Worm (Caenorhabditis elegans) whole organism, late embryonic: Measurements from ENCODE around the gene F10E9.10.

Experiments used
- C38D4.7 ChIP-seq: fragments of 200-800 bp; sonication (Bioruptor generic); optimal IDR thresholded peaks from 2 replicates; lab custom pipeline; 2018; ENCODE audit warnings: mild to moderate bottlenecking, missing genetic modification characterization, moderate library complexity, missing compliant biosample characterization
- F13H6.1 ChIP-seq: sonication (generic microtip); optimal IDR thresholded peaks from 2 replicates; lab custom pipeline; 2016; ENCODE audit warnings: missing genetic modification characterization, missing compliant biosample characterization
- K02D7.2 ChIP-seq: sonication (generic microtip); optimal IDR thresholded peaks from 2 replicates; lab custom pipeline; 2017; ENCODE audit warnings: mild to moderate bottlenecking, missing genetic modification characterization, missing compliant biosample characterization
- K09A11.1 ChIP-seq: sonication (generic microtip); optimal IDR thresholded peaks from 2 replicates; lab custom pipeline; 2017; ENCODE audit warnings: antibody characterized with exemption, mild to moderate bottlenecking, missing genetic modification characterization, missing compliant biosample characterization; ENCODE audit not compliant: insufficient read depth
- ama-1 ChIP-seq: fragments of 150-350 bp; optimal IDR thresholded peaks from 2 replicates; lab custom pipeline; 2014
- ceh-19 ChIP-seq: fragments of 200-800 bp; sonication (Bioruptor generic); optimal IDR thresholded peaks from 2 replicates; lab custom pipeline; 2018; ENCODE audit warnings: mild to moderate bottlenecking, missing genetic modification characterization, missing compliant biosample characterization
- ceh-2 ChIP-seq: sonication (generic microtip); optimal IDR thresholded peaks from 2 replicates; lab custom pipeline; 2016; ENCODE audit warnings: missing genotype, missing genetic modification characterization, missing compliant biosample characterization
- ceh-22 ChIP-seq: sonication (generic microtip); optimal IDR thresholded peaks from 2 replicates; lab custom pipeline; 2017; ENCODE audit warnings: missing biosample characterization, missing genetic modification characterization
- ceh-30 ChIP-seq: fragments of 150-350 bp; optimal IDR thresholded peaks from 2 replicates; lab custom pipeline; 2014; ENCODE audit warnings: missing biosample characterization, missing genetic modification characterization
- ceh-31 ChIP-seq: sonication (generic microtip); optimal IDR thresholded peaks from 2 replicates; lab custom pipeline; 2016; ENCODE audit warnings: missing genetic modification characterization, missing compliant biosample characterization
- ceh-34 ChIP-seq: sonication (generic microtip); optimal IDR thresholded peaks from 2 replicates; lab custom pipeline; 2016; ENCODE audit warnings: mild to moderate bottlenecking, missing genetic modification characterization, missing compliant biosample characterization
- ceh-45 ChIP-seq: fragments of 200-800 bp; sonication (Bioruptor generic); IDR thresholded peaks from 2 replicates; pipeline ENCODE4 v1.3.6; 2022; ENCODE audit warnings: missing genetic modification reagents, missing genetic modification characterization, missing compliant biosample characterization
- ceh-48 ChIP-seq: sonication (generic microtip); optimal IDR thresholded peaks from 2 replicates; lab custom pipeline; 2016; ENCODE audit warnings: missing genetic modification characterization, inconsistent platforms, missing compliant biosample characterization
- ceh-9 ChIP-seq: sonication (generic microtip); optimal IDR thresholded peaks from 2 replicates; lab custom pipeline; 2016; ENCODE audit warnings: mild to moderate bottlenecking, missing genetic modification characterization, inconsistent platforms, missing compliant biosample characterization
- elt-4 ChIP-seq: sonication (generic microtip); optimal IDR thresholded peaks from 2 replicates; lab custom pipeline; 2016; ENCODE audit warnings: missing genetic modification characterization, missing compliant biosample characterization
- ets-4 ChIP-seq: sonication (generic microtip); optimal IDR thresholded peaks from 2 replicates; lab custom pipeline; 2016; ENCODE audit warnings: missing genetic modification characterization, missing compliant biosample characterization
- eyg-1 ChIP-seq: sonication (generic microtip); optimal IDR thresholded peaks from 2 replicates; lab custom pipeline; 2016; ENCODE audit warnings: missing genotype, missing genetic modification characterization, missing compliant biosample characterization
- fkh-10 ChIP-seq: fragments of 150-350 bp; optimal IDR thresholded peaks from 2 replicates; lab custom pipeline; 2014; ENCODE audit warnings: missing biosample characterization, missing genetic modification reagents, missing genetic modification characterization
- hlh-13 ChIP-seq: fragments of 200-800 bp; sonication (Bioruptor generic); optimal IDR thresholded peaks from 2 replicates; lab custom pipeline; 2018; ENCODE audit warnings: mild to moderate bottlenecking, missing genetic modification characterization, missing compliant biosample characterization
- hlh-6 ChIP-seq: sonication (generic microtip); optimal IDR thresholded peaks from 2 replicates; lab custom pipeline; 2016; ENCODE audit warnings: missing genotype, missing genetic modification characterization, missing compliant biosample characterization
- lim-6 ChIP-seq: sonication (generic microtip); optimal IDR thresholded peaks from 2 replicates; lab custom pipeline; 2016; ENCODE audit warnings: missing genetic modification characterization, missing compliant biosample characterization
- nfya-1 ChIP-seq: sonication (generic microtip); optimal IDR thresholded peaks from 2 replicates; lab custom pipeline; 2017; ENCODE audit warnings: missing genetic modification characterization, mild to moderate bottlenecking, missing compliant biosample characterization, antibody characterized with exemption, moderate library complexity
- odd-2 ChIP-seq: sonication (generic microtip); optimal IDR thresholded peaks from 2 replicates; lab custom pipeline; 2017; ENCODE audit warnings: antibody characterized with exemption, mild to moderate bottlenecking, missing genetic modification characterization, missing compliant biosample characterization
- pag-3 ChIP-seq: sonication (generic microtip); optimal IDR thresholded peaks from 2 replicates; lab custom pipeline; 2016; ENCODE audit warnings: missing compliant biosample characterization, missing genetic modification characterization, borderline replicate concordance
- pha-4 ChIP-seq: fragments of 150-350 bp; optimal IDR thresholded peaks from 2 replicates; lab custom pipeline; 2018; ENCODE audit warnings: missing biosample characterization, missing genetic modification reagents, missing genetic modification characterization
- pqm-1 ChIP-seq: sonication (generic microtip); optimal IDR thresholded peaks from 2 replicates; lab custom pipeline; 2016; ENCODE audit warnings: missing genetic modification characterization, missing compliant biosample characterization
- pros-1 ChIP-seq: fragments of 150-350 bp; optimal IDR thresholded peaks from 2 replicates; lab custom pipeline; 2014; ENCODE audit warnings: missing biosample characterization, missing genetic modification reagents, missing genetic modification characterization
- rnt-1 ChIP-seq: sonication (generic microtip); optimal IDR thresholded peaks from 2 replicates; lab custom pipeline; 2016; ENCODE audit warnings: missing genetic modification characterization, missing compliant biosample characterization
- sox-2 ChIP-seq: fragments of 200-800 bp; sonication (Bioruptor generic); IDR thresholded peaks from 2 replicates; pipeline ENCODE4 v1.3.6; 2022; ENCODE audit warnings: missing genetic modification reagents, missing genetic modification characterization, missing compliant biosample characterization
- sox-4 ChIP-seq: sonication (generic microtip); optimal IDR thresholded peaks from 2 replicates; lab custom pipeline; 2017; ENCODE audit warnings: mild to moderate bottlenecking, missing genetic modification characterization, inconsistent platforms, missing compliant biosample characterization
- tbx-2 ChIP-seq: sonication (generic microtip); optimal IDR thresholded peaks from 2 replicates; lab custom pipeline; 2016; ENCODE audit warnings: missing genetic modification characterization, missing compliant biosample characterization
- ttx-3 ChIP-seq: sonication (generic microtip); optimal IDR thresholded peaks from 2 replicates; lab custom pipeline; 2016; ENCODE audit warnings: missing genetic modification reagents, missing genetic modification characterization, missing compliant biosample characterization
- unc-55 ChIP-seq: sonication (generic microtip); optimal IDR thresholded peaks from 2 replicates; lab custom pipeline; 2017; ENCODE audit warnings: missing biosample characterization, missing genetic modification reagents, missing genetic modification characterization
- unc-86 ChIP-seq: sonication (generic microtip); optimal IDR thresholded peaks from 2 replicates; lab custom pipeline; 2016; ENCODE audit warnings: missing genetic modification characterization, missing compliant biosample characterization
- zip-5 ChIP-seq: sonication (generic microtip); optimal IDR thresholded peaks from 2 replicates; lab custom pipeline; 2016; ENCODE audit warnings: missing genetic modification characterization, missing compliant biosample characterization
- ztf-16 ChIP-seq: sonication (generic microtip); optimal IDR thresholded peaks from 2 replicates; lab custom pipeline; 2017; ENCODE audit warnings: missing genetic modification characterization, missing compliant biosample characterization

The F10E9.10 gene

ce11 chrIII:8325574-8326513 is 5.8 kb upstream of the F10E9.10 start, which contains the start of gene ZC262.13:
ZC262.13 (plus strand) TSS chrIII:8326214.
- TF ChIP-seq ama-1 (lab: Kevin White, UChicago) = no peak
- TF ChIP-seq ttx-3 = no peak
- no peak for TF ChIP-seq ceh-34 (tag; lab: Kevin White, UChicago)
- no peak for TF ChIP-seq ceh-45
- no peak for TF ChIP-seq ceh-2 (tag; lab: Kevin White, UChicago)
- TF ChIP-seq pqm-1 (tag; lab: Kevin White, UChicago) = no peak
- no peak for TF ChIP-seq elt-4 (tag; lab: Kevin White, UChicago)
- no peak for TF ChIP-seq ceh-48 (tag; lab: Kevin White, UChicago)
- no peak for TF ChIP-seq K09A11.1 (tag; lab: Kevin White, UChicago)
- TF ChIP-seq unc-55 (GFP tag; lab: Kevin White, UChicago) = no peak
- TF ChIP-seq rnt-1 = no peak
- no peak for TF ChIP-seq hlh-13 (GFP tag; lab: Kevin White, UChicago)
- no peak for TF ChIP-seq K02D7.2 (tag; lab: Kevin White, UChicago)
- TF ChIP-seq unc-86 = no peak
- TF ChIP-seq sox-2 (GFP tag; lab: Robert Waterston, UW) = no peak
- TF ChIP-seq ceh-22 = no peak
- TF ChIP-seq ceh-31 (tag; lab: Kevin White, UChicago) = no peak

ce11 chrIII:8324412-8324811 is 4.3 kb upstream of the F10E9.10 start, which contains the start of gene F10E9.12:
F10E9.12 (plus strand) TSS chrIII:8324542.
- TF ChIP-seq ceh-45 (no peak), K09A11.1 (tag; lab: Kevin White, UChicago) (no peak)

- TF ChIP-seq ama-1 (lab: Kevin White, UChicago) (no peak), K02D7.2 (tag; lab: Kevin White, UChicago) (no peak), F13H6.1 (tag; lab: Kevin White, UChicago) (no peak), rnt-1 (no peak), pros-1 (no peak), C38D4.7 (GFP tag; lab: Kevin White, UChicago) (no peak), ceh-34 (tag; lab: Kevin White, UChicago) (no peak), lim-6 (tag; lab: Kevin White, UChicago) (no peak), ztf-16 (tag; lab: Kevin White, UChicago) (no peak), hlh-6 (tag; lab: Kevin White, UChicago) (no peak), ets-4 (tag; lab: Kevin White, UChicago) (no peak), pha-4 (tag; lab: Kevin White, UChicago) (no peak), sox-4 (tag; lab: Kevin White, UChicago) (no peak), pag-3 (tag; lab: Kevin White, UChicago) (no peak), nfya-1 (no peak)
These were observed 2.6 kb upstream of the F10E9.10 start, which contains the start of gene F10E9.1 for ce11 chrIII:8322645-8323213. F10E9.1 (plus strand) TSS chrIII:8323163.

- TF ChIP-seq eyg-1 = no peak
- no peak for TF ChIP-seq ceh-30 (tag; lab: Kevin White, UChicago)
- TF ChIP-seq fkh-10 (GFP tag; lab: Kevin White, UChicago) = no peak
- no peak for TF ChIP-seq ceh-9 (tag; lab: Kevin White, UChicago)
- TF ChIP-seq ceh-19 (GFP tag; lab: Kevin White, UChicago) = no peak
- no peak for TF ChIP-seq elt-4 (tag; lab: Kevin White, UChicago)
- TF ChIP-seq rnt-1 = no peak
- TF ChIP-seq lim-6 (tag; lab: Kevin White, UChicago) = no peak
- no peak for TF ChIP-seq odd-2 (tag; lab: Kevin White, UChicago)
- TF ChIP-seq tbx-2 (tag; lab: Kevin White, UChicago) = no peak
- TF ChIP-seq zip-5 (tag; lab: Kevin White, UChicago) = no peak
- no peak for TF ChIP-seq unc-55 (GFP tag; lab: Kevin White, UChicago)
These were observed 1.1 kb upstream of the F10E9.10 start for ce11 chrIII:8321225-8321624.
